Fruit fly (Drosophila melanogaster) whole organism, embryonic: ENCODE results near the gene CG10801.

ENCODE experiments used
- Adf1 ChIP-seq: fragments of 200-800 bp; sonication (Bioruptor generic); IDR thresholded peaks from 2 replicates; pipeline ENCODE4 v1.3.6; 2022; ENCODE audit warnings: missing biosample characterization, missing genetic modification characterization
- Aef1 ChIP-seq: fragments of 200-800 bp; sonication (Bioruptor generic); IDR thresholded peaks from 3 replicates; pipeline ENCODE4 v1.3.6; 2022; ENCODE audit warnings: missing biosample characterization, missing genetic modification characterization
- CG15269 ChIP-seq: fragments of 200-800 bp; sonication (Bioruptor generic); optimal IDR thresholded peaks from 2 replicates; lab custom pipeline; 2018; ENCODE audit warnings: missing biosample characterization, mild to moderate bottlenecking, missing genetic modification characterization, moderate library complexity
- CG17361 ChIP-seq: fragments of 200-800 bp; sonication (Bioruptor generic); IDR thresholded peaks from 3 replicates; pipeline ENCODE4 v1.3.6; 2022; ENCODE audit warnings: missing biosample characterization, missing genetic modification characterization
- CG17568 ChIP-seq: fragments of 200-800 bp; sonication (Bioruptor generic); optimal IDR thresholded peaks from 2 replicates; lab custom pipeline; 2018; ENCODE audit warnings: missing biosample characterization, mild to moderate bottlenecking, missing genetic modification characterization, moderate library complexity
- CG17912 ChIP-seq: fragments of 200-800 bp; sonication (Bioruptor generic); optimal IDR thresholded peaks from 2 replicates; lab custom pipeline; 2018; ENCODE audit warnings: missing biosample characterization, mild to moderate bottlenecking, missing genetic modification characterization
- CG18011 ChIP-seq: fragments of 200-800 bp; sonication (Bioruptor generic); optimal IDR thresholded peaks from 2 replicates; lab custom pipeline; 2017; ENCODE audit warnings: missing biosample characterization, missing genetic modification characterization, mild to moderate bottlenecking, moderate library complexity, missing genotype
- CG2120 ChIP-seq: fragments of 200-800 bp; sonication (Bioruptor generic); optimal IDR thresholded peaks from 3 replicates; lab custom pipeline; 2016; ENCODE audit warnings: missing biosample characterization, missing genetic modification characterization
- CG2202 ChIP-seq: fragments of 200-800 bp; sonication (Bioruptor generic); optimal IDR thresholded peaks from 2 replicates; lab custom pipeline; 2018; ENCODE audit warnings: missing biosample characterization, mild to moderate bottlenecking, missing genetic modification characterization
- CG2889 ChIP-seq: fragments of 200-800 bp; sonication (Bioruptor generic); IDR thresholded peaks from 3 replicates; pipeline ENCODE4 v1.3.6; 2022; ENCODE audit warnings: missing biosample characterization, missing genetic modification characterization
- CG3281 ChIP-seq: fragments of 200-800 bp; sonication (Bioruptor generic); optimal IDR thresholded peaks from 3 replicates; lab custom pipeline; 2017; ENCODE audit warnings: missing biosample characterization, mild to moderate bottlenecking, missing genetic modification characterization
- CG34376 ChIP-seq: fragments of 200-800 bp; sonication (Bioruptor generic); optimal IDR thresholded peaks from 2 replicates; lab custom pipeline; 2018; ENCODE audit warnings: missing biosample characterization, mild to moderate bottlenecking, missing genetic modification characterization
- CG4707 ChIP-seq: fragments of 200-800 bp; sonication (Bioruptor generic); optimal IDR thresholded peaks from 2 replicates; lab custom pipeline; 2018; ENCODE audit warnings: missing biosample characterization, mild to moderate bottlenecking, missing genetic modification characterization, moderate library complexity
- CG6654 ChIP-seq: fragments of 200-800 bp; sonication (Bioruptor generic); optimal IDR thresholded peaks from 2 replicates; lab custom pipeline; 2017; ENCODE audit warnings: missing biosample characterization, mild to moderate bottlenecking, missing genetic modification characterization
- CG6854 ChIP-seq: fragments of 200-800 bp; sonication (Bioruptor generic); optimal IDR thresholded peaks from 3 replicates; lab custom pipeline; 2017; ENCODE audit warnings: missing biosample characterization, mild to moderate bottlenecking, missing genetic modification characterization
- CHES-1-like ChIP-seq: fragments of 200-800 bp; sonication (Bioruptor generic); optimal IDR thresholded peaks from 2 replicates; lab custom pipeline; 2016; ENCODE audit warnings: missing biosample characterization, missing genetic modification characterization
- D19A ChIP-seq: fragments of 200-800 bp; optimal IDR thresholded peaks from 3 replicates; lab custom pipeline; 2019; ENCODE audit warnings: missing biosample characterization, mild to moderate bottlenecking, missing genetic modification characterization, moderate library complexity
- Drgx ChIP-seq: fragments of 200-800 bp; sonication (Bioruptor generic); IDR thresholded peaks from 2 replicates; pipeline ENCODE4 v1.3.6; 2022; ENCODE audit warnings: missing biosample characterization, missing genetic modification characterization
- ERR ChIP-seq: fragments of 200-800 bp; sonication (Bioruptor generic); optimal IDR thresholded peaks from 2 replicates; lab custom pipeline; 2016; ENCODE audit warnings: missing biosample characterization, missing genetic modification characterization
- Ets65A ChIP-seq: fragments of 200-800 bp; sonication (Bioruptor generic); peaks from one replicate; lab custom pipeline; 2016; ENCODE audit warnings: missing biosample characterization, missing genetic modification characterization
- Fer1 ChIP-seq: fragments of 200-800 bp; sonication (Bioruptor generic); optimal IDR thresholded peaks from 2 replicates; lab custom pipeline; 2017; ENCODE audit warnings: missing biosample characterization, mild to moderate bottlenecking, missing genetic modification characterization
- HLH54F ChIP-seq: fragments of 200-800 bp; sonication (Bioruptor generic); optimal IDR thresholded peaks from 3 replicates; lab custom pipeline; 2016; ENCODE audit warnings: missing biosample characterization, missing genetic modification characterization
- HmgD ChIP-seq: fragments of 200-800 bp; sonication (Bioruptor generic); optimal IDR thresholded peaks from 3 replicates; lab custom pipeline; 2016; ENCODE audit warnings: missing biosample characterization, missing genetic modification characterization
- Med ChIP-seq: fragments of 200-800 bp; sonication (Bioruptor generic); peaks from one replicate; lab custom pipeline; 2016; ENCODE audit warnings: missing biosample characterization, missing genetic modification characterization, mild to moderate bottlenecking, inconsistent platforms, moderate library complexity
- Pdp1 ChIP-seq, 2 experiments: fragments of 200-800 bp; sonication (Bioruptor generic); optimal IDR thresholded peaks; 3 replicates each; lab custom pipeline; 2016; ENCODE audit warnings: missing biosample characterization in 2 of 2, missing genetic modification characterization in 2 of 2, mild to moderate bottlenecking in 1 of 2, moderate library complexity in 1 of 2
- Sox102F ChIP-seq: fragments of 200-800 bp; sonication (Bioruptor generic); optimal IDR thresholded peaks from 2 replicates; lab custom pipeline; 2018; ENCODE audit warnings: missing biosample characterization, mild to moderate bottlenecking, missing genetic modification characterization, moderate library complexity
- Spps ChIP-seq: fragments of 200-800 bp; sonication (Bioruptor generic); optimal IDR thresholded peaks from 2 replicates; lab custom pipeline; 2018; ENCODE audit warnings: missing biosample characterization, mild to moderate bottlenecking, missing genetic modification characterization
- Sry-β ChIP-seq: fragments of 200-800 bp; sonication (Bioruptor generic); optimal IDR thresholded peaks from 2 replicates; lab custom pipeline; 2018; ENCODE audit warnings: missing biosample characterization, mild to moderate bottlenecking, missing genetic modification characterization, moderate library complexity
- crc ChIP-seq: fragments of 200-800 bp; sonication (Bioruptor generic); optimal IDR thresholded peaks from 2 replicates; lab custom pipeline; 2016; ENCODE audit warnings: missing biosample characterization, missing genetic modification characterization
- crol ChIP-seq: fragments of 200-800 bp; sonication (Bioruptor generic); IDR thresholded peaks from 2 replicates; pipeline ENCODE4 v1.3.6; 2022; ENCODE audit warnings: missing biosample characterization, missing genetic modification characterization
- danr ChIP-seq: fragments of 200-800 bp; sonication (Bioruptor generic); IDR thresholded peaks from 2 replicates; pipeline ENCODE4 v1.3.6; 2022; ENCODE audit warnings: missing biosample characterization, missing genetic modification characterization
- gfzf ChIP-seq: fragments of 200-800 bp; sonication (Bioruptor generic); optimal IDR thresholded peaks from 2 replicates; lab custom pipeline; 2016; ENCODE audit warnings: missing biosample characterization, mild to moderate bottlenecking, missing genetic modification characterization, moderate library complexity
- gsb ChIP-seq: fragments of 200-800 bp; sonication (Bioruptor generic); IDR thresholded peaks from 2 replicates; pipeline ENCODE4 v1.3.6; 2022; ENCODE audit warnings: missing biosample characterization, missing genetic modification characterization
- hb ChIP-seq: fragments of 200-800 bp; sonication (Bioruptor generic); IDR thresholded peaks from 3 replicates; pipeline ENCODE4 v1.3.6; 2022; ENCODE audit warnings: missing biosample characterization, missing genetic modification characterization; ENCODE audit not compliant: partially characterized antibody
- knrl ChIP-seq: fragments of 200-800 bp; sonication (Bioruptor generic); IDR thresholded peaks from 3 replicates; pipeline ENCODE4 v1.3.6; 2022; ENCODE audit warnings: missing biosample characterization, missing genetic modification characterization; ENCODE audit not compliant: partially characterized antibody
- lov ChIP-seq, 2 experiments: fragments of 200-800 bp in 1 of 2; fragments of >200 bp in 1 of 2; sonication (Bioruptor generic) in 1 of 2; IDR thresholded peaks in 1 of 2; optimal IDR thresholded peaks in 1 of 2; 2 replicates in 1 of 2; 3 replicates in 1 of 2; pipeline versions ENCODE4 v1.3.6 to Lab custom; 2017 to 2022; ENCODE audit warnings: missing biosample characterization in 1 of 2, missing genetic modification characterization in 1 of 2
- mam ChIP-seq: fragments of 200-800 bp; sonication (Bioruptor generic); optimal IDR thresholded peaks from 3 replicates; lab custom pipeline; 2016; ENCODE audit warnings: missing biosample characterization, missing genetic modification characterization
- nmo ChIP-seq: fragments of 200-800 bp; sonication (Bioruptor generic); optimal IDR thresholded peaks from 2 replicates; lab custom pipeline; 2018; ENCODE audit warnings: missing biosample characterization, mild to moderate bottlenecking, missing genetic modification characterization, moderate library complexity
- nom ChIP-seq: fragments of 200-800 bp; sonication (Bioruptor generic); optimal IDR thresholded peaks from 2 replicates; lab custom pipeline; 2017; ENCODE audit warnings: missing biosample characterization, missing genetic modification characterization, mild to moderate bottlenecking, moderate library complexity, missing genetic modification reagents
- odd ChIP-seq: fragments of 200-800 bp; sonication (Bioruptor generic); optimal IDR thresholded peaks from 2 replicates; lab custom pipeline; 2017; ENCODE audit warnings: missing biosample characterization, mild to moderate bottlenecking, missing genetic modification characterization
- otp ChIP-seq: fragments of 200-800 bp; sonication (Bioruptor generic); IDR thresholded peaks from 3 replicates; pipeline ENCODE4, ENCODE4 v1.3.6; 2022; ENCODE audit warnings: missing biosample characterization, missing genetic modification characterization
- repo ChIP-seq: fragments of 200-800 bp; sonication (Bioruptor generic); optimal IDR thresholded peaks from 2 replicates; lab custom pipeline; 2016; ENCODE audit warnings: missing biosample characterization, missing genetic modification characterization
- sd ChIP-seq: fragments of 200-800 bp; sonication (Bioruptor generic); optimal IDR thresholded peaks from 3 replicates; lab custom pipeline; 2018; ENCODE audit warnings: missing biosample characterization, mild to moderate bottlenecking, missing genetic modification characterization, moderate library complexity
- slbo ChIP-seq: fragments of 200-800 bp; sonication (Bioruptor generic); IDR thresholded peaks from 2 replicates; pipeline ENCODE4 v1.3.6; 2022; ENCODE audit warnings: missing biosample characterization, missing genetic modification characterization
- sug ChIP-seq: fragments of 200-800 bp; optimal IDR thresholded peaks from 2 replicates; lab custom pipeline; 2019; ENCODE audit warnings: missing biosample characterization, mild to moderate bottlenecking, missing genetic modification characterization, moderate library complexity
- ttk ChIP-seq: fragments of 200-800 bp; sonication (Bioruptor generic); IDR thresholded peaks from 2 replicates; pipeline ENCODE4 v2.1.2; 2022; ENCODE audit warnings: missing biosample characterization, missing genetic modification characterization
- usp ChIP-seq: fragments of >200 bp; optimal IDR thresholded peaks from 2 replicates; lab custom pipeline; 2017; ENCODE audit warnings: missing biosample characterization, missing genetic modification characterization
- yki ChIP-seq: fragments of >200 bp; optimal IDR thresholded peaks from 3 replicates; lab custom pipeline; 2018

Gene CG10801

DNA sequence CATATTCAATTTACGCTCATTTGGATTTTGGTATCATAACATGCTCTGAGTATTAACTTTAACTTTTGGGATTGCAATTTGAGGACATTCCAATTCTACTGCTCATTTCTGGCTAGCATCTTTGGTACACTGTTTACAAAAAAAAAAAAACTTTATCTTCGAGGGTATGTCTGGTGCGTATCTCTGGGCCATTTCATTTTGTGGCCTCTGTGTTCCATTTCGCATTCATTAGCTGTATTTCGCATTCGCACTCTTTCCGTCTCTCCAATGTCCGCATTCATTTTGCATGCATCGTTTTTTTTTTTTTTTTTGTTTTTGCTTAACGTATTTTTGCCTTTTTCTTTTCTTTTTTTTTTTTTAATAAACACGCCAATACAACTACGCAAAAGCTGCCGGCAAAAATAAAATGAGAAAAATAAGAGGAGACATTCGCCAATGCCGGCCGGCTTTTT, 26.7 kb upstream of the CG10801 start (continued):
- TF ChIP-seq lov (optimal IDR thresholded peaks at IDR 0.05; lab: Kevin White, UChicago) (no peak), lov (GFP tag; IDR thresholded peaks at IDR 0.05; lab: Robert Waterston, UW) (no peak), HmgD (no peak), CG17361 (GFP tag; lab: Robert Waterston, UW) (no peak), mam (GFP tag; lab: Kevin White, UChicago) (peak; percentile 21), CG6854 (GFP tag; lab: Kevin White, UChicago) (no peak), nmo (GFP tag; lab: Kevin White, UChicago) (peak; percentile 39), CG18011 (GFP tag; lab: Kevin White, UChicago) (no peak), ERR (GFP tag; lab: Kevin White, UChicago) (no peak)
- TF ChIP-seq, all 482 proteins: peak for 55

DNA sequence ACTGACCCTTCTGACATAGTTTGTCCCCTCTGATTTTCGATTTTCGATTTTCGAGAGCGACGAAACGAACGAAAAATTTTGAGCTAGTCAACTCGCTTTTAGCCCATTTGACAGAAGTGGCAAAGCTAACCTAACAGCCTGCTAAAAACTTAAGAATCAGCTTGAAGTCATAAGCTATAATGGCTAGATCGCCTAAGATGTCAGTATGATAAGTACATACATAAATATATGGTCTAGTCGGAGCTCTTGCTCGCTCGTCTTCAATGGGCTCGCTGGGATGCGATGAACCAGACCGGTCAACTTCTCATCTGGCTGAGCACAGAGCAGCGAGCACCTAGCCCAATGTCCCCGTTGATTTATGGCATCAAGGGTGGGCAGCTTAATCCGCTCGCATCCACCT, 24.7 kb upstream of the CG10801 start, which contains the start of gene CG14269:
Gene CG14269, minus strand, starts transcription at position 101 of the 400 bp plus-strand sequence.
- no peak for TF ChIP-seq Sry-β (GFP tag; lab: Kevin White, UChicago)
- TF ChIP-seq otp (GFP tag; lab: Robert Waterston, UW), result no peak
- no peak for TF ChIP-seq gsb
- no peak for TF ChIP-seq Fer1 (GFP tag; lab: Kevin White, UChicago)
- no peak for TF ChIP-seq CG6654
- TF ChIP-seq knrl (GFP tag; lab: Robert Waterston, UW), result no peak
- no peak for TF ChIP-seq Adf1 (GFP tag; lab: Robert Waterston, UW)
- no peak for TF ChIP-seq yki
- TF ChIP-seq repo (GFP tag; lab: Kevin White, UChicago), result no peak
- no peak for TF ChIP-seq ttk (GFP tag; lab: Robert Waterston, UW)
- TF ChIP-seq crc, result no peak
- no peak for TF ChIP-seq odd
- no peak for TF ChIP-seq gfzf (GFP tag; lab: Kevin White, UChicago)

DNA sequence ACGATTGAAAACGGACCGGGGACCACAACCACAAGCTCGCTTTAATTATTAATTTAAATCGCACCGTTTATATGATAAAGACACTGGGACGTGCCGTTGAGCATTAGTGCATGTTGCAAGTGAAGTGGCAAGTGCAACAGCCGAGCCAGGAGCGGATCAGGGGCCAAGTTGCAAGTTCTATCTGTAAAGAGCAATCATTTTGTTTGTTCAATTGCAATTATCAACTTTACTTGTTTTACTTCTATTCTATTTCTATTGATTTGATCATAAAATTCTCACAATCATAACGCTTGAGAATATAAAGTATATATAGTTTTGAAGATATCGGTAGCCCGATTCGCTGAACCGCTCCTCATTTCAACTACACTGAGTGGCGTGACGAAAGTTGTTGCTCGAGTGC, 24.2 kb upstream of the CG10801 start:
- TF ChIP-seq crol (GFP tag; lab: Robert Waterston, UW) (no peak), CG15269 (tag; lab: Kevin White, UChicago) (no peak), Med (GFP tag; lab: Kevin White, UChicago) (peak; percentile 17), Spps (tag; lab: Kevin White, UChicago) (no peak), Drgx (GFP tag; lab: Robert Waterston, UW) (peak; percentile 64), CHES-1-like (GFP tag; lab: Kevin White, UChicago) (no peak), CG2889 (no peak), nom (GFP tag; lab: Kevin White, UChicago) (peak; percentile 47), gsb (no peak), Ets65A (GFP tag; lab: Kevin White, UChicago) (peak; percentile 73), usp (GFP tag; lab: Kevin White, UChicago) (no peak), CG2202 (tag; lab: Kevin White, UChicago) (no peak), hb (GFP tag; lab: Robert Waterston, UW) (no peak), danr (GFP tag; lab: Robert Waterston, UW) (no peak), sd (tag; lab: Kevin White, UChicago) (no peak)
- TF ChIP-seq, all 482 proteins: peak for 4

DNA sequence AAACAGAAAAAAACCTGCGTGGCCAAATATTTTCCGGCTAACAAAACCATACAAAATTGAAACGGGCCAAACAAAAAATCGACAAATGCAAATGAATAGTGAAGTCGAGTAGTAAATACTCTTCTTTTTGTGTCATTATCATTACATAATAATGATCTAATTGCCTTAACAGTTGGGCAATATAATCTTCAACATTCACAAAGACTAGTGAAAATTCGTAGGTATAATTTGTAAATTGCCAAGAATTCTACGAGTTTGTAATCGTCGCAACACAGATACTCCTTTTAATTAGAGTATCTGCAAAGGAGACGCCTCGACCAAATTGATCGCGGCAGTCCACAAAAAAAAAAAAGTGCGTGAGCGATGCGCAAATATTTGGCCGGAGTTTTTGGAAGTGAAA, 22.9 kb upstream of the CG10801 start:
- no peak for TF ChIP-seq sug (tag; lab: Kevin White, UChicago)
- TF ChIP-seq Aef1 (GFP tag; lab: Robert Waterston, UW), result no peak
- TF ChIP-seq Pdp1 (GFP tag; optimal IDR thresholded peaks at IDR 0.05; lab: Kevin White, UChicago), result peak in 1 of 2 experiments; percentile 61
- no peak for TF ChIP-seq CG4707 (GFP tag; lab: Kevin White, UChicago)
- no peak for TF ChIP-seq HLH54F
- no peak for TF ChIP-seq CG17568 (GFP tag; lab: Kevin White, UChicago)
- TF ChIP-seq slbo (GFP tag; lab: Robert Waterston, UW), result 0 out of 2 replicates have a peak, but pooled peaks have one; percentile 18
- TF ChIP-seq mam (GFP tag; lab: Kevin White, UChicago), result peak; percentile 25
- no peak for TF ChIP-seq CG17912 (GFP tag; lab: Kevin White, UChicago)
- peak; percentile 7 for TF ChIP-seq CG3281 (GFP tag; lab: Kevin White, UChicago)
- TF ChIP-seq Sox102F (GFP tag; lab: Kevin White, UChicago), result peak; percentile 26
- no peak for TF ChIP-seq CG34376 (GFP tag; lab: Kevin White, UChicago)
- no peak for TF ChIP-seq CG2120 (GFP tag; lab: Kevin White, UChicago)
- TF ChIP-seq D19A (tag; lab: Kevin White, UChicago), result peak; percentile 75
